Fruit fly (Drosophila melanogaster): ENCODE data around the gene eIF2A.

The eIF2A gene

dm6 chr3L:21832203-21833160, 7.9 kb downstream of the eIF2A start, which contains the start of the genes CG7148 and Nopp140:
CG7148 (minus strand) TSS chr3L:21832253.
Nopp140 (plus strand) TSS chr3L:21832774.
- no peak for TF ChIP-seq Ets21C (GFP tag; optimal IDR thresholded peaks at IDR 0.05)
- TF ChIP-seq CG6854 (GFP tag; optimal IDR thresholded peaks at IDR 0.05) = no peak
- TF ChIP-seq CG3919 (GFP tag; optimal IDR thresholded peaks at IDR 0.05) = peak; percentile 74
- no peak for TF ChIP-seq Hr38 (GFP tag; optimal IDR thresholded peaks at IDR 0.05)
- TF ChIP-seq CG11762 (GFP tag; optimal IDR thresholded peaks at IDR 0.05; ENCODE audit: insufficient read depth) = peak; percentile 6
- no peak for TF ChIP-seq vri (GFP tag; optimal IDR thresholded peaks at IDR 0.05)
- peak; percentile 70 for TF ChIP-seq CG31627 (GFP tag; optimal IDR thresholded peaks at IDR 0.05)
- no peak for TF ChIP-seq CG32006 (GFP tag; optimal IDR thresholded peaks at IDR 0.05)
- peak; percentile 64 for TF ChIP-seq CG8632 (GFP tag; optimal IDR thresholded peaks at IDR 0.05)
- TF ChIP-seq esn (GFP tag; optimal IDR thresholded peaks at IDR 0.05) = peak; percentile 59
- no peak for TF ChIP-seq fd85E (GFP tag; optimal IDR thresholded peaks at IDR 0.05)
- TF ChIP-seq Sox102F (GFP tag; optimal IDR thresholded peaks at IDR 0.05) = no peak
- TF ChIP-seq Sox15 (GFP tag; optimal IDR thresholded peaks at IDR 0.05) = peak; percentile 36
- TF ChIP-seq fkh (GFP tag; optimal IDR thresholded peaks at IDR 0.05) = no peak
- TF ChIP-seq CG11294 (GFP tag; IDR thresholded peaks at IDR 0.05) = no peak
- no peak for TF ChIP-seq Smox (GFP tag; optimal IDR thresholded peaks at IDR 0.05)
- no peak for TF ChIP-seq Blimp-1 (GFP tag; optimal IDR thresholded peaks at IDR 0.05)
- no peak for TF ChIP-seq fd59A (GFP tag; optimal IDR thresholded peaks at IDR 0.05)
- no peak for TF ChIP-seq Gug (GFP tag; IDR thresholded peaks at IDR 0.05)
- no peak for TF ChIP-seq CG10669 (GFP tag; optimal IDR thresholded peaks at IDR 0.05)
- TF ChIP-seq spab (GFP tag; optimal IDR thresholded peaks at IDR 0.05) = no peak
- TF ChIP-seq CG6792 (GFP tag; optimal IDR thresholded peaks at IDR 0.05) = peak; percentile 48
- TF ChIP-seq CG10631 (GFP tag; optimal IDR thresholded peaks at IDR 0.05) = peak; percentile 65
- peak; percentile 85 for TF ChIP-seq eg (GFP tag; IDR thresholded peaks at IDR 0.05)
- TF ChIP-seq CG4318 (GFP tag; optimal IDR thresholded peaks at IDR 0.05) = no peak
- TF ChIP-seq CG8119 (GFP tag; IDR thresholded peaks at IDR 0.05) = 0 out of 3 replicates have a peak, but pooled peaks have one; percentile 45
- TF ChIP-seq CG11902 (GFP tag; optimal IDR thresholded peaks at IDR 0.05) = peak; percentile 42
- peak; percentile 58 for TF ChIP-seq CG7368 (GFP tag; optimal IDR thresholded peaks at IDR 0.05)
- TF ChIP-seq CG15336 (GFP tag; IDR thresholded peaks at IDR 0.05) = peak; percentile 38; the same call in 1 of the 2 replicates
- peak; percentile 63 for TF ChIP-seq CG3032 (tag; optimal IDR thresholded peaks at IDR 0.05)
- TF ChIP-seq cyc (GFP tag; optimal IDR thresholded peaks at IDR 0.05) = peak; percentile 60
- TF ChIP-seq OdsH (GFP tag; optimal IDR thresholded peaks at IDR 0.05) = peak; percentile 60
- no peak for TF ChIP-seq CG9139 (GFP tag; optimal IDR thresholded peaks at IDR 0.05)
- TF ChIP-seq dac (GFP tag; optimal IDR thresholded peaks at IDR 0.05) = peak; percentile 41
- TF ChIP-seq pdm3 (GFP tag; optimal IDR thresholded peaks at IDR 0.05) = no peak
- TF ChIP-seq Lpt (GFP tag; optimal IDR thresholded peaks at IDR 0.05) = peak; percentile 31
- no peak for TF ChIP-seq CG16779 (tag; optimal IDR thresholded peaks at IDR 0.05)
- peak in 1 of 2 experiments; percentile 18 for TF ChIP-seq salr (GFP tag; optimal IDR thresholded peaks at IDR 0.05)
- TF ChIP-seq Hr4 (GFP tag; optimal IDR thresholded peaks at IDR 0.05) = peak; percentile 52
- peak; percentile 52 for TF ChIP-seq CG34406 (GFP tag; optimal IDR thresholded peaks at IDR 0.05)
- TF ChIP-seq dsx (GFP tag; optimal IDR thresholded peaks at IDR 0.05; ENCODE audit: poor library complexity, severe bottlenecking) = peak; percentile 43
- TF ChIP-seq Eip78C (GFP tag) = peak; percentile 65
- TF ChIP-seq net (GFP tag; optimal IDR thresholded peaks at IDR 0.05) = peak; percentile 62
- TF ChIP-seq CG1621 (tag; optimal IDR thresholded peaks at IDR 0.05) = no peak
- TF ChIP-seq achi (GFP tag; optimal IDR thresholded peaks at IDR 0.05) = no peak
- no peak for TF ChIP-seq CG6808 (GFP tag; optimal IDR thresholded peaks at IDR 0.05)
- TF ChIP-seq Eip93F (GFP tag; optimal IDR thresholded peaks at IDR 0.05) = no peak
- TF ChIP-seq Hr39 (GFP tag; optimal IDR thresholded peaks at IDR 0.05) = peak; percentile 63
- TF ChIP-seq Sox14 (GFP tag; optimal IDR thresholded peaks at IDR 0.05) = peak; percentile 37
- peak; percentile 73 for TF ChIP-seq CG6163 (GFP tag; IDR thresholded peaks at IDR 0.05)

Data from whole organism, prepupa.